Worm (Caenorhabditis elegans): ENCODE results near the gene F09F7.5.

The F09F7.5 gene

ce11 chrIII:5552072-5552667, 5.4 kb downstream of the F09F7.5 start, which contains the start of gene F09F7.6:
TSS of gene F09F7.6 (minus strand) at chrIII:5552135.
- TF ChIP-seq B0310.2 (tag; optimal IDR thresholded peaks at IDR 0.05) (no peak), ets-7 (tag; optimal IDR thresholded peaks at IDR 0.05) (no peak), ceh-13 (GFP tag; optimal IDR thresholded peaks at IDR 0.05) (no peak), sea-1 (GFP tag; conservative IDR thresholded peaks at IDR 0.05) (no peak), hmbx-1 (tag; optimal IDR thresholded peaks at IDR 0.05) (no peak), hnd-1 (tag; optimal IDR thresholded peaks at IDR 0.05) (no peak)

ce11 chrIII:5553098-5553497, 6.3 kb downstream of the F09F7.5 start:
- no peak for TF ChIP-seq pes-1 (GFP tag; IDR thresholded peaks at IDR 0.05)
- no peak for TF ChIP-seq ceh-36 (tag; optimal IDR thresholded peaks at IDR 0.05)
- no peak for TF ChIP-seq scrt-1 (GFP tag; IDR thresholded peaks at IDR 0.05)
- no peak for TF ChIP-seq hnd-1 (tag; optimal IDR thresholded peaks at IDR 0.05)
- TF ChIP-seq aly-1 (tag; optimal IDR thresholded peaks at IDR 0.05), result no peak

ce11 chrIII:5554884-5555500, 8.2 kb downstream of the F09F7.5 start, which contains the start of the genes nmad-1 and hach-1:
TSS of gene nmad-1 (minus strand) at chrIII:5554934.
TSS of gene hach-1 (plus strand) at chrIII:5555450.
- TF ChIP-seq hmbx-1 (tag; optimal IDR thresholded peaks at IDR 0.05), result peak; percentile 60
- peak; percentile 89 for TF ChIP-seq hmg-4 (GFP tag; optimal IDR thresholded peaks at IDR 0.05)
- peak; percentile 91 for TF ChIP-seq sea-1 (GFP tag; conservative IDR thresholded peaks at IDR 0.05)
- no peak for TF ChIP-seq ama-1 (optimal IDR thresholded peaks at IDR 0.05)
- TF ChIP-seq tbx-37 (GFP tag; conservative IDR thresholded peaks at IDR 0.05), result peak; percentile 89
- TF ChIP-seq scrt-1 (GFP tag; IDR thresholded peaks at IDR 0.05), result peak; percentile 93
- peak; percentile 77 for TF ChIP-seq aly-1 (tag; optimal IDR thresholded peaks at IDR 0.05)
- peak; percentile 84 for TF ChIP-seq B0310.2 (tag; optimal IDR thresholded peaks at IDR 0.05)
- TF ChIP-seq ceh-13 (GFP tag; optimal IDR thresholded peaks at IDR 0.05), result peak; percentile 91
- TF ChIP-seq flt-1 (GFP tag; IDR thresholded peaks at IDR 0.05), result peak; percentile 86
- TF ChIP-seq tra-4 (tag; optimal IDR thresholded peaks at IDR 0.05), result peak; percentile 77
- TF ChIP-seq ets-7 (tag; optimal IDR thresholded peaks at IDR 0.05), result peak; percentile 75
- TF ChIP-seq ceh-36 (tag; optimal IDR thresholded peaks at IDR 0.05), result peak; percentile 91
- TF ChIP-seq hnd-1 (tag; optimal IDR thresholded peaks at IDR 0.05), result peak; percentile 78
- peak; percentile 94 for TF ChIP-seq tbx-11 (GFP tag; IDR thresholded peaks at IDR 0.05)
- TF ChIP-seq pes-1 (GFP tag; IDR thresholded peaks at IDR 0.05), result peak; percentile 94
- peak; percentile 96 for TF ChIP-seq F13C5.2 (tag; optimal IDR thresholded peaks at IDR 0.05)

- no peak for TF ChIP-seq B0310.2 (tag; optimal IDR thresholded peaks at IDR 0.05)
- TF ChIP-seq hnd-1 (tag; optimal IDR thresholded peaks at IDR 0.05), result no peak
- no peak for TF ChIP-seq sea-1 (GFP tag; conservative IDR thresholded peaks at IDR 0.05)
- no peak for TF ChIP-seq pes-1 (GFP tag; IDR thresholded peaks at IDR 0.05)
- TF ChIP-seq hmg-4 (GFP tag; optimal IDR thresholded peaks at IDR 0.05), result no peak
- no peak for TF ChIP-seq tra-4 (tag; optimal IDR thresholded peaks at IDR 0.05)
- no peak for TF ChIP-seq aly-1 (tag; optimal IDR thresholded peaks at IDR 0.05)
- no peak for TF ChIP-seq ets-7 (tag; optimal IDR thresholded peaks at IDR 0.05)
- no peak for TF ChIP-seq hmbx-1 (tag; optimal IDR thresholded peaks at IDR 0.05)
- TF ChIP-seq F13C5.2 (tag; optimal IDR thresholded peaks at IDR 0.05), result no peak
- TF ChIP-seq scrt-1 (GFP tag; IDR thresholded peaks at IDR 0.05), result no peak
- TF ChIP-seq ama-1 (optimal IDR thresholded peaks at IDR 0.05), result no peak
- TF ChIP-seq ceh-13 (GFP tag; optimal IDR thresholded peaks at IDR 0.05), result no peak
- no peak for TF ChIP-seq flt-1 (GFP tag; IDR thresholded peaks at IDR 0.05)
- no peak for TF ChIP-seq tbx-11 (GFP tag; IDR thresholded peaks at IDR 0.05)
- no peak for TF ChIP-seq tbx-37 (GFP tag; conservative IDR thresholded peaks at IDR 0.05)
- no peak for TF ChIP-seq ceh-36 (tag; optimal IDR thresholded peaks at IDR 0.05)
These were observed 10.5 kb downstream of the F09F7.5 start, which contains the start of gene rpc-2 for ce11 chrIII:5557246-5557819. TSS of gene rpc-2 (plus strand) at chrIII:5557365.

- no peak for TF ChIP-seq hnd-1 (tag; optimal IDR thresholded peaks at IDR 0.05)
These were observed 16.9 kb downstream of the F09F7.5 start for ce11 chrIII:5563680-5564079.

ce11 chrIII:5564325-5564724, 17.5 kb downstream of the F09F7.5 start:
- TF ChIP-seq sea-1 (GFP tag; conservative IDR thresholded peaks at IDR 0.05) (no peak), ceh-36 (tag; optimal IDR thresholded peaks at IDR 0.05) (no peak), hnd-1 (tag; optimal IDR thresholded peaks at IDR 0.05) (no peak)

- TF ChIP-seq flt-1 (GFP tag; IDR thresholded peaks at IDR 0.05) (no peak), hmbx-1 (tag; optimal IDR thresholded peaks at IDR 0.05) (no peak), hmg-4 (GFP tag; optimal IDR thresholded peaks at IDR 0.05) (peak; percentile 12), hnd-1 (tag; optimal IDR thresholded peaks at IDR 0.05) (no peak), pes-1 (GFP tag; IDR thresholded peaks at IDR 0.05) (no peak), ets-7 (tag; optimal IDR thresholded peaks at IDR 0.05) (no peak), ama-1 (optimal IDR thresholded peaks at IDR 0.05) (no peak), tbx-37 (GFP tag; conservative IDR thresholded peaks at IDR 0.05) (0 out of 2 replicates have a peak, but pooled peaks have one; percentile 2), ceh-36 (tag; optimal IDR thresholded peaks at IDR 0.05) (no peak), scrt-1 (GFP tag; IDR thresholded peaks at IDR 0.05) (no peak), tra-4 (tag; optimal IDR thresholded peaks at IDR 0.05) (no peak), F13C5.2 (tag; optimal IDR thresholded peaks at IDR 0.05) (no peak), B0310.2 (tag; optimal IDR thresholded peaks at IDR 0.05) (no peak), ceh-13 (GFP tag; optimal IDR thresholded peaks at IDR 0.05) (no peak)
These were observed 18.0 kb downstream of the F09F7.5 start, which contains the start of gene mlc-3 for ce11 chrIII:5564799-5565198. TSS of gene mlc-3 (plus strand) at chrIII:5565025.

All from whole organism, early embryonic.